Fruit fly (Drosophila melanogaster) S2 (cell line): ENCODE measurements around the gene CG18809.

Experiments
- CG8478 ChIP-seq: fragments of >200 bp; optimal IDR thresholded peaks from 2 replicates; lab custom pipeline; 2018
- CTCF ChIP-seq, 2 experiments: fragments of >200 bp; optimal IDR thresholded peaks; 2 replicates each; lab custom pipeline; 2018

CG18809 gene

dm6 chrX:19694792-19695558 lies 49.2 kb downstream of the CG18809 start, which contains the start of gene CG14229:
Gene CG14229 (minus strand): TSS chrX:19695250.
- TF ChIP-seq CTCF (optimal IDR thresholded peaks at IDR 0.05; lab: Kevin White, UChicago) (no peak), CG8478 (lab: Kevin White, UChicago) (no peak)

DNA sequence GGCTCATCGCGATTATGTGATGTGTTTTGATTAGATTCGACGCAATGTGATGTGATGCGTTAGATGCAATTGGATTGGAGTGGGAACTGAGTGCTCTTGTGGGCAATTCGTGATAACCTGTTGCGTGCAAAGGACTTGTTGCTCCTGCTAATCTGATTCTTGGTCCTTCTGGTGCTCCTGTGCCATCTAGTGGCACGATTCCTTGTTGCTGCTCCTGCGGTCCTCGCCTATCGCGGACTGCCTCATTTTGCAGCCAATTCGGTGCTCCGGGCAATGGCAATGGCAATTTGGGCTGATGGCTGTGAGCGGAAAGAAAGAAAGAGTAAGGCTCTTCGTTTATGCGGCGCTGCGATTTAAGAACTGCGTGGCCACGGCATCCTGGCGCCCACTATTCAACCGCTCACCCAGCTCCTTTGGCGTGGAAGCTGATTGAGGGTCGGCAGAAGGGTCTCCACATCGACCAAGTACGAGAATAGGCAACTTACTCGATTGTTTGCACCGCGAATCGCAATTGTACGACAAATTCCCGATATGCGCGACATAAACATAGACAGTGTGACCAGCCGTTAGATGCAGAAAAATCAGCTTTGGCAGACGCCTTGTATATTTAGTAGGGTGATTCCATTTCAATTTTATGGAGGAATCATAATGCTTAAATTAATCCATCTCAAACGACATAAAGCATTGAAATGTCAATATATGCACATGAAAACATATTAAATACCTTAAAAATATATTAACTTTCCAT lies 51.0 kb downstream of the CG18809 start, which contains the start of gene Mer:
TSS of gene Mer (minus strand) at position 550 of the 748 bp plus-strand sequence.
- no peak for TF ChIP-seq CTCF (optimal IDR thresholded peaks at IDR 0.05; lab: Kevin White, UChicago)
- no peak for TF ChIP-seq CG8478 (lab: Kevin White, UChicago)
